Worm (Caenorhabditis elegans) whole organism, L4/young adult: ENCODE measurements around the gene prp-21.

Experiments
- W03F9.2 ChIP-seq: fragments of 150-350 bp; optimal IDR thresholded peaks from 2 replicates; lab custom pipeline; 2014; ENCODE audit warnings: missing biosample characterization, missing genetic modification characterization
- him-1 ChIP-seq: sonication (generic microtip); optimal IDR thresholded peaks from 2 replicates; lab custom pipeline; 2016; ENCODE audit warnings: missing genotype, missing genetic modification reagents, missing genetic modification characterization, missing compliant biosample characterization

DNA sequence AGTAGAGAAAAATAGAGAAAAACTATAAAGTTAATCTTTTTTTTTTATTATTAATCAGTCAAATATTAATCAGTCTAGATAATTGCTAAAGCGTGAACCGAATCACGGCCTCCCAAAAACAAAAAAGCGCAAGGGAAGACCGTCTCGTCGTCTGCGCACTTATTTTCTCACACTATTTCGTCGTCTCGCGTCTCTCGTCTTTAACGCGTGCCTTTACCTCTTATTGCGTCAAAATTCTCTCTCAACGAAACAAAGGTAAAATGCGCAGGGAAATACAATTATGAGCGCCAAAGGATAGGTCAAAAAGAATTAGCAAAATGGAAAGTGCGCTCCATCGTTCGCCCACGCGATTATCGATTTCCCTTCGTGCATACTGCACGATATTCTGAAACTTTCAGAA lies 21.4 kb downstream of the prp-21 start:
- TF ChIP-seq him-1 (tag; lab: Kevin White, UChicago) (no peak), W03F9.2 (tag; lab: Kevin White, UChicago) (no peak)
